Worm (Caenorhabditis elegans) whole organism, early embryonic: ENCODE measurements around the gene C46E10.3.

Source experiments
- B0310.2 ChIP-seq: sonication (generic microtip); optimal IDR thresholded peaks from 2 replicates; lab custom pipeline; 2016; ENCODE audit warnings: mild to moderate bottlenecking, missing genetic modification characterization, missing compliant biosample characterization
- aly-1 ChIP-seq: sonication (generic microtip); optimal IDR thresholded peaks from 2 replicates; lab custom pipeline; 2016; ENCODE audit warnings: missing genetic modification characterization, missing compliant biosample characterization
- ama-1 ChIP-seq: fragments of 150-350 bp; optimal IDR thresholded peaks from 2 replicates; lab custom pipeline; 2014
- ceh-36 ChIP-seq: sonication (generic microtip); optimal IDR thresholded peaks from 2 replicates; lab custom pipeline; 2016; ENCODE audit warnings: missing genetic modification characterization, inconsistent platforms, missing compliant biosample characterization
- flt-1 ChIP-seq: fragments of 200-800 bp; sonication (Bioruptor generic); IDR thresholded peaks from 2 replicates; pipeline ENCODE4 v1.3.6; 2022; ENCODE audit warnings: missing genetic modification characterization, missing compliant biosample characterization
- hmbx-1 ChIP-seq: sonication (generic microtip); optimal IDR thresholded peaks from 2 replicates; lab custom pipeline; 2016; ENCODE audit warnings: mild to moderate bottlenecking, missing genetic modification characterization, missing compliant biosample characterization
- hmg-4 ChIP-seq: fragments of 200-800 bp; sonication (Bioruptor generic); optimal IDR thresholded peaks from 2 replicates; lab custom pipeline; 2018; ENCODE audit warnings: mild to moderate bottlenecking, missing genetic modification characterization, missing compliant biosample characterization
- hnd-1 ChIP-seq: sonication (generic microtip); optimal IDR thresholded peaks from 2 replicates; lab custom pipeline; 2016; ENCODE audit warnings: missing genetic modification characterization, missing compliant biosample characterization
- pes-1 ChIP-seq: fragments of 200-800 bp; sonication (Bioruptor generic); IDR thresholded peaks from 2 replicates; pipeline ENCODE4 v1.3.6; 2022; ENCODE audit warnings: missing genetic modification reagents, missing genetic modification characterization, missing compliant biosample characterization
- scrt-1 ChIP-seq: fragments of 200-800 bp; sonication (Bioruptor generic); IDR thresholded peaks from 2 replicates; pipeline ENCODE4 v1.3.6; 2022; ENCODE audit warnings: missing genetic modification characterization, missing compliant biosample characterization
- sea-1 ChIP-seq: fragments of 200-800 bp; sonication (Bioruptor generic); conservative IDR thresholded peaks from 2 replicates; pipeline ENCODE4 v1.3.6; 2022; ENCODE audit warnings: missing genetic modification characterization, missing compliant biosample characterization
- tra-4 ChIP-seq: sonication (generic microtip); optimal IDR thresholded peaks from 2 replicates; lab custom pipeline; 2017; ENCODE audit warnings: missing genetic modification characterization, missing compliant biosample characterization

DNA sequence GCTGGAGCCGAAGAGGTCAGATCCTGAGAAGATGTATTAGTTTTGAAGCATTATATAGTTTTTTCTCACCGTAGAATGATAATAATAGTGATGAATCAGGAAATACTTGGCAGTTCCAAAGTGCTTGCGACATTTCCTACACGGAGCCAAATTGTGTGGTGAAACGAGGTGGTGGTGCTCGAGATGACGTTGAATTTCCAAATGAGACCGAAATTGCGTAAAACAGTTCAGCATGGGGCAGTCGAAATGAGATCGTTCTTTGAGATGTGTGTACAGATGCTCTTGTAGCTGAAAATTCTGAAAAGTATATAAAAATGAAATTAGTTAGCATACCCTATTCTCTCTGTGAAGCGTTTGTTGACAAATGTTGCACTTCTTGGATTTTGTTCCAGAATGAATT, 6.9 kb downstream of the C46E10.3 start, which contains the start of gene C46E10.8:
- TF ChIP-seq ama-1 (no peak), aly-1 (no peak), B0310.2 (no peak), ceh-36 (tag; lab: Kevin White, UChicago) (no peak), flt-1 (no peak), hmg-4 (GFP tag; lab: Kevin White, UChicago) (no peak), hmbx-1 (tag; lab: Kevin White, UChicago) (no peak), hnd-1 (tag; lab: Kevin White, UChicago) (no peak), sea-1 (no peak), tra-4 (tag; lab: Kevin White, UChicago) (no peak), pes-1 (no peak), scrt-1 (GFP tag; lab: Robert Waterston, UW) (no peak)
